Worm (Caenorhabditis elegans): Measurements from ENCODE around the gene deg-3.

The deg-3 gene

DNA sequence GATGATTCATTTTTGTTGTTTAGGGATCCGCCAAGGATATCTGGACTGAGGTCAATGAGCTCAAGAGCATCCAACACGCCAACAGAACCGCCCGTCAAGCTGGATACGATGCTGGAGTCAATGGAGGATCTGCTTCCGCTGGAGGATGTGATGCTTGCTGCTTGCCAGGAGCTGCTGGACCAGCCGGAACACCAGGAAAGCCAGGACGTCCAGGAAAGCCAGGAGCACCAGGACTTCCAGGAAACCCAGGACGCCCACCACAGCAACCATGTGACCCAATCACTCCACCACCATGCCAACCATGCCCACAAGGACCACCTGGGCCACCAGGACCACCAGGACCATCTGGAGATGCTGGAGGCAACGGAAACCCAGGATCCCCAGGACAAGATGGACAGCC lies 29.4 kb downstream of the deg-3 start:
- peak; percentile 66; the same call in 1 of the 2 replicates for TF ChIP-seq egrh-3 (GFP tag; IDR thresholded peaks at IDR 0.05)

DNA sequence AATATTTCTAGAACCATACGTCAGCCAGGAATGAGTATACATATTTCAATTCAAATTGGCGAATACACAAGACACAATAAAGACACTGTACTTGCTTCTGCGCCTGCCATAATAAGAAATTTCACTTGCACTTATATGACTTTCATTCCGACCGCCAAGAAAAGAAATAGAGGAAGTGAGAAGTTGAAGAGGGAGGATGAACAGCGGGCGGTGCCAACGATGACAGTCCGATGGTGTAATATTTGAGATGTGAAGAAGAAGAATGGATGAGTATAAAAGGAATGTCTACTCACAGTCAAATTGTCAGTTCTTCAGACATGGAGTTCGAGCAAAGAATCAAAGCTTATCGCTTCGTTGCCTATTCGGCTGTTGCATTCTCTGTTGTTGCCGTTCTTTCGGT lies 29.9 kb downstream of the deg-3 start, which contains the start of gene col-154:
Gene col-154 (plus strand): TSS at position 301 of the 400 bp plus-strand sequence.
- no peak for TF ChIP-seq C06A6.2 (GFP tag; conservative IDR thresholded peaks at IDR 0.05)
- TF ChIP-seq egrh-3 (GFP tag; IDR thresholded peaks at IDR 0.05): no peak
- TF ChIP-seq lin-26 (GFP tag; IDR thresholded peaks at IDR 0.05): no peak
- TF ChIP-seq mel-28 (tag; optimal IDR thresholded peaks at IDR 0.05; ENCODE audit: borderline replicate concordance): no peak
- TF ChIP-seq hmg-1.2 (GFP tag; IDR thresholded peaks at IDR 0.05): no peak
- no peak for TF ChIP-seq sdz-38 (tag; optimal IDR thresholded peaks at IDR 0.05)
- TF ChIP-seq sptf-2 (GFP tag; optimal IDR thresholded peaks at IDR 0.05): no peak

DNA sequence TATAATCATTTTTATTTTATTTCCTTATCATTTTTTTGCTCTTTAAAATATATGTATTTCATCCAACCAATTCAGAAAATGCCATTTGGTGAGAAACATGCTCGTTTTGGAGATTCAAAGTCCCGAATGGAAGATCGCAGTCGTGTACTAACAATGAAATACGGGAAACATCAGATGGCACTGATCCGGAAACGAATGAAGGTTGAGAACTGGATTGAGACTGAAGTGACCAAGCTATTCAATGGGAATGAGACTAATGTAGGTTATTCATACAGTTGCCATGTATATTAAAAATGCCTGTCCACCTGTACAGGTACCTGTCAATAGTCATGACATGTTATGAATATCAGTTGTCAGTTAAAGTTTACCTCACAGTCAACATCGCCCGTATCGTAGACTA lies 31.9 kb downstream of the deg-3 start, which contains the start of gene F55C10.5:
Gene F55C10.5 (plus strand): TSS at position 74 of the 400 bp plus-strand sequence.
- no peak for TF ChIP-seq rcor-1 (GFP tag; IDR thresholded peaks at IDR 0.05)
- TF ChIP-seq C17E4.6 (GFP tag; IDR thresholded peaks at IDR 0.05): no peak
- TF ChIP-seq nhr-80 (tag; optimal IDR thresholded peaks at IDR 0.05): no peak
- no peak for TF ChIP-seq B0035.1 (tag; optimal IDR thresholded peaks at IDR 0.05)
- TF ChIP-seq lin-40 (tag; optimal IDR thresholded peaks at IDR 0.05): no peak
- no peak for TF ChIP-seq F49E8.2 (tag; optimal IDR thresholded peaks at IDR 0.05; ENCODE audit: insufficient read depth)
- no peak for TF ChIP-seq ztf-25 (GFP tag; IDR thresholded peaks at IDR 0.05)
- no peak for TF ChIP-seq madf-3 (GFP tag; IDR thresholded peaks at IDR 0.05)
- TF ChIP-seq F23B12.7 (tag; optimal IDR thresholded peaks at IDR 0.05; ENCODE audit: insufficient read depth): no peak
- TF ChIP-seq pha-4 (tag; optimal IDR thresholded peaks at IDR 0.05): no peak
- no peak for TF ChIP-seq die-1 (tag; optimal IDR thresholded peaks at IDR 0.05)
- TF ChIP-seq zfh-2 (GFP tag; conservative IDR thresholded peaks at IDR 0.05): no peak
- TF ChIP-seq Y56A3A.18 (GFP tag; IDR thresholded peaks at IDR 0.05): no peak
- no peak for TF ChIP-seq repo-1 (tag; optimal IDR thresholded peaks at IDR 0.05)

DNA sequence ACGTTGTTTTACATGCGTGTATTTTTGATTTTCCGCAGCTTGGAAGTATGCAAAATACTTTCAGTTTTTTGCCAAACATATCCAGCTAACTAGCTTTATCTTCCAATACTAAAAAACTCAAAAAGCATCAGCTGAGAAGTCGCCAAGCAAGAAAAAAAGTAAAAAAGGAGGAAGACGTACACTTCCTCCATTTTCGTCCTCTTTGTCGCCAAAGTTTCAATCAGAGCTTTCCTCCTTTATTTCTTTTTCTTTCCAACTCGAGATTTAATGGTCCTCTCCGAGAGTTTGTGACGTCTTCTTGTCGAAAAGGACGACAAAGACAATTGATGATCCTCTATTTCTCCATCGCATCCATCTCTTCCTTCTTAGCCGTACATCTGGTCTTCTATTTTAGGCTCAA lies 34.4 kb downstream of the deg-3 start:
- TF ChIP-seq ceh-79 (tag; optimal IDR thresholded peaks at IDR 0.05): no peak
- TF ChIP-seq gei-17 (GFP tag; optimal IDR thresholded peaks at IDR 0.05): no peak
- no peak for TF ChIP-seq madf-6 (GFP tag; IDR thresholded peaks at IDR 0.05)
- TF ChIP-seq bed-1 (GFP tag; IDR thresholded peaks at IDR 0.05): no peak
- TF ChIP-seq sdz-38 (tag; optimal IDR thresholded peaks at IDR 0.05): no peak
- no peak for TF ChIP-seq lir-1 (GFP tag; conservative IDR thresholded peaks at IDR 0.05)
- no peak for TF ChIP-seq nfya-2 (GFP tag; IDR thresholded peaks at IDR 0.05)
- TF ChIP-seq ekl-4 (GFP tag; IDR thresholded peaks at IDR 0.05): no peak
- TF ChIP-seq dox-1 (GFP tag; IDR thresholded peaks at IDR 0.05): no peak

DNA sequence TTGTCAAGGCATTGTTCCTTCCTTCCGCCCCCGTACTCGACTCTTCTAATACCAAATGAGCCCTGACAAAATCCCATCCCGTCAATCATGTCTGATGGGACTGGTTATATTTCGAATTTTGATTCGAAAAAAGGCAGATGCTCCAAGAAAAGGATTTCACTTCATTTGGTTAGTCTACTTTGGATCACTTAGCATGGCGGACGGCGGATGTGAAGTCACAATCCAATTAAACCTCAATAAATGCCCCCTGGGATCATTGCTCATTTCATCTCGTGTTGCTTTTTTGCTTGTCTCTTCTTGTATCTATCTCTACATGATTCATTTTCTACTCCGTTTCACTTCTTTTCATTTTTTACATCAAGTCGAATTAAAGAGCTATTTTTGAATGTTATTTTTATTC lies 35.6 kb downstream of the deg-3 start:
- TF ChIP-seq dpl-1 (GFP tag; optimal IDR thresholded peaks at IDR 0.05) (no peak), repo-1 (tag; optimal IDR thresholded peaks at IDR 0.05) (no peak), ceh-27 (GFP tag; optimal IDR thresholded peaks at IDR 0.05) (no peak), mes-4 (tag; optimal IDR thresholded peaks at IDR 0.05) (no peak), Y56A3A.18 (GFP tag; IDR thresholded peaks at IDR 0.05) (no peak), nfya-1 (tag; optimal IDR thresholded peaks at IDR 0.05; ENCODE audit: borderline replicate concordance, insufficient read depth) (no peak), lin-40 (tag; optimal IDR thresholded peaks at IDR 0.05) (no peak), F33H1.4 (GFP tag; IDR thresholded peaks at IDR 0.05) (no peak), ztf-25 (GFP tag; IDR thresholded peaks at IDR 0.05) (no peak), ccch-3 (GFP tag; optimal IDR thresholded peaks at IDR 0.05) (no peak), lsl-1 (GFP tag; optimal IDR thresholded peaks at IDR 0.05) (no peak), nhr-179 (tag; optimal IDR thresholded peaks at IDR 0.05) (no peak), ceh-100 (GFP tag; IDR thresholded peaks at IDR 0.05) (no peak), attf-6 (GFP tag; IDR thresholded peaks at IDR 0.05) (no peak), F39B2.1 (GFP tag; IDR thresholded peaks at IDR 0.05) (no peak), mel-28 (tag; optimal IDR thresholded peaks at IDR 0.05; ENCODE audit: borderline replicate concordance) (no peak)
